Worm (Caenorhabditis elegans): ENCODE data around the gene T05E12.3.

Gene T05E12.3

ce11 chrV:17061585-17061984 is 16.2 kb downstream of the T05E12.3 start, which contains the start of gene F28B1.9:
Gene F28B1.9, plus strand, starts transcription at chrV:17061885.
- no peak for TF ChIP-seq unc-62 (GFP tag; optimal IDR thresholded peaks at IDR 0.05)

ce11 chrV:17059987-17060386 is 17.8 kb downstream of the T05E12.3 start, which contains the start of gene sri-66:
Gene sri-66, plus strand, starts transcription at chrV:17060287.
- no peak for TF ChIP-seq unc-62 (GFP tag; optimal IDR thresholded peaks at IDR 0.05)

ce11 chrV:17044500-17044899 is 33.3 kb downstream of the T05E12.3 start, which contains the start of gene F28B1.2:
Gene F28B1.2, plus strand, starts transcription at chrV:17044800.
- no peak for TF ChIP-seq unc-62 (GFP tag; optimal IDR thresholded peaks at IDR 0.05)

ce11 chrV:17042263-17042662 is 35.5 kb downstream of the T05E12.3 start, which contains the start of gene hpo-33:
Gene hpo-33, plus strand, starts transcription at chrV:17042563.
- TF ChIP-seq unc-62 (GFP tag; optimal IDR thresholded peaks at IDR 0.05): no peak

- no peak for TF ChIP-seq unc-62 (GFP tag; optimal IDR thresholded peaks at IDR 0.05)
These were observed 41.9 kb downstream of the T05E12.3 start, which contains the start of gene srz-94 for ce11 chrV:17035850-17036249. Gene srz-94, minus strand, starts transcription at chrV:17035950.

ce11 chrV:17030430-17030829 is 47.4 kb downstream of the T05E12.3 start:
- TF ChIP-seq unc-62 (GFP tag; optimal IDR thresholded peaks at IDR 0.05): no peak

All from whole organism, dauer.